Worm (Caenorhabditis elegans): ENCODE results near the gene W03B1.5.

ce11 chrIV:4316813-4317408, 31.3 kb upstream of the W03B1.5 start, which contains the start of gene Y24D9B.1:
- TF ChIP-seq hlh-30 (tag; optimal IDR thresholded peaks at IDR 0.05; ENCODE audit: insufficient read depth) (no peak), tbx-2 (tag; optimal IDR thresholded peaks at IDR 0.05) (no peak), ceh-22 (tag; optimal IDR thresholded peaks at IDR 0.05) (no peak), unc-42 (tag; optimal IDR thresholded peaks at IDR 0.05) (no peak), elt-2 (tag; optimal IDR thresholded peaks at IDR 0.05) (no peak)

Measured in whole organism, late embryonic.